Worm (Caenorhabditis elegans) whole organism, midembryonic: ENCODE results near the gene C05D12.1.

Experiments used
- T22C8.4 ChIP-seq: fragments of 200-800 bp; sonication (Bioruptor generic); IDR thresholded peaks from 2 replicates; pipeline ENCODE4 v1.3.6; 2022; ENCODE audit warnings: missing genetic modification characterization, missing compliant biosample characterization
- flt-1 ChIP-seq: fragments of 200-800 bp; sonication (Bioruptor generic); IDR thresholded peaks from 2 replicates; pipeline ENCODE4 v1.3.6; 2022; ENCODE audit warnings: missing genetic modification characterization, missing compliant biosample characterization
- klf-2 ChIP-seq: fragments of 200-800 bp; sonication (Bioruptor generic); conservative IDR thresholded peaks from 2 replicates; pipeline ENCODE4 v1.3.6; 2022; ENCODE audit warnings: missing genetic modification reagents, missing genetic modification characterization, missing compliant biosample characterization
- ref-1 ChIP-seq: fragments of 200-800 bp; sonication (Bioruptor generic); conservative IDR thresholded peaks from 2 replicates; pipeline ENCODE4 v1.3.6; 2022; ENCODE audit warnings: missing genetic modification reagents, missing genetic modification characterization, missing compliant biosample characterization
- tab-1 ChIP-seq: fragments of 200-800 bp; sonication (Bioruptor generic); IDR thresholded peaks from 2 replicates; pipeline ENCODE4 v1.3.6; 2022; ENCODE audit warnings: missing genetic modification characterization, missing compliant biosample characterization
- ztf-23 ChIP-seq: fragments of 200-800 bp; sonication (Bioruptor generic); IDR thresholded peaks from 2 replicates; pipeline ENCODE4 v1.3.6; 2022; ENCODE audit warnings: missing genetic modification reagents, missing genetic modification characterization, missing compliant biosample characterization

- TF ChIP-seq ref-1 (GFP tag; lab: Robert Waterston, UW), result no peak
- no peak for TF ChIP-seq flt-1 (GFP tag; lab: Robert Waterston, UW)
- TF ChIP-seq ztf-23 (GFP tag; lab: Robert Waterston, UW), result no peak
- no peak for TF ChIP-seq T22C8.4 (GFP tag; lab: Robert Waterston, UW)
- no peak for TF ChIP-seq klf-2 (GFP tag; lab: Robert Waterston, UW)
- TF ChIP-seq tab-1 (GFP tag; lab: Robert Waterston, UW), result no peak
These were observed 2.9 kb upstream of the C05D12.1 start for ce11 chrII:11418476-11418875.
